Worm (Caenorhabditis elegans): ENCODE data around the gene chca-1.
"Not testable (repeated sequence)": the region's sequence is repeated elsewhere in the genome, so short reads cannot be mapped to it uniquely, and the experiment has no call there.

chca-1 gene

DNA sequence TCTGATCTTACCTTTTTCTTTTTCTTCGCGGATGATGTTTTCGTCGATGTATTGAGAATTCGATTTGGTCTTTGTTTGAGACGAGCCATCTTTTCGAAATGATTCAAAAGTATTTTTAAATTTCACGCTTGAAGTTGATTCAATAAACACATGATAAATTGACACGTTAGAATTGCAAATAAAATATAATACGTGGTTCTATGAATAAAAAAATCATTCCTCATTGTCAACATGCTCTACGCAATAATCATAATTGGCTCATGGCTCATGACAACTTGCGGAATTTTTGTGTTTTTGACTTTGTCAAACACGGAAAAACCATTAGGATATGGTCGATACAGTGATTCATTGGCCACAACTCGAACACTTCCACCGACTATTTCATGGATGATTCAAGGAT is 32.2 kb downstream of the chca-1 start, which contains the start of the genes htas-1 and ZK1251.3:
htas-1 (minus strand) TSS at position 101 of the 400 bp plus-strand sequence.
ZK1251.3 (plus strand) TSS at position 226 of the 400 bp plus-strand sequence.
- TF ChIP-seq D1046.2 (GFP tag; IDR thresholded peaks at IDR 0.05) = no peak
- TF ChIP-seq F44E2.7 (GFP tag; IDR thresholded peaks at IDR 0.05) = no peak
- TF ChIP-seq mdt-29 (GFP tag; IDR thresholded peaks at IDR 0.05) = no peak
- TF ChIP-seq nhr-28 (tag; optimal IDR thresholded peaks at IDR 0.05) = no peak
- no peak for TF ChIP-seq nhr-41 (GFP tag; IDR thresholded peaks at IDR 0.05)
- no peak for TF ChIP-seq spr-3 (GFP tag; optimal IDR thresholded peaks at IDR 0.05)
- no peak for TF ChIP-seq ZK546.5 (tag; optimal IDR thresholded peaks at IDR 0.05)
- no peak for TF ChIP-seq hlh-30 (tag; optimal IDR thresholded peaks at IDR 0.05; ENCODE audit: insufficient read depth)
- no peak for TF ChIP-seq nhr-76 (tag; optimal IDR thresholded peaks at IDR 0.05)
- TF ChIP-seq F26F4.8 (GFP tag; conservative IDR thresholded peaks at IDR 0.05) = no peak
- no peak for TF ChIP-seq spr-1 (tag; optimal IDR thresholded peaks at IDR 0.05)
- TF ChIP-seq lim-7 (GFP tag; IDR thresholded peaks at IDR 0.05) = no peak
- no peak for TF ChIP-seq nhr-11 (tag; optimal IDR thresholded peaks at IDR 0.05)
- no peak for TF ChIP-seq zip-2 (tag; optimal IDR thresholded peaks at IDR 0.05)
- TF ChIP-seq daf-8 (GFP tag; IDR thresholded peaks at IDR 0.05) = no peak
- TF ChIP-seq lin-38 (GFP tag; IDR thresholded peaks at IDR 0.05) = no peak
- TF ChIP-seq ceh-20 (GFP tag; IDR thresholded peaks at IDR 0.05) = no peak
- no peak for TF ChIP-seq Y75B8A.6 (GFP tag; IDR thresholded peaks at IDR 0.05)
- no peak for TF ChIP-seq lin-13 (GFP tag; optimal IDR thresholded peaks at IDR 0.05)

DNA sequence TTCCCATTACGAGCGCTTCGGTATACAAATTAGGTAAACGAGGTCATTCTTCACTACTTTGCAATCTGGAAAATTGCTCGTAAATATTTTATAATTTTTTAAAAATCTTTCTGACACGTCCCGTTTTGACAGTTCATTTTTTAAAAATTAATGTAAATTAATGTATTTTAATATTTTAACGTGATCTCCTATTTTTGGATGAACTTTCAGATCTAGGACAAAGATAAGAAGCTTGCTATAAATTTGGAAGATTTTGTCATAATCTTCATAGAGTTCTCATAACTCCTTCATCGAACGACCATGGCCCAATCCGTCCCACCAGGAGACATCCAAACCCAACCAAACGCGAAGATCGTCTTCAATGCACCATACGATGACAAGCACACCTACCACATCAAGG is 37.5 kb downstream of the chca-1 start, which contains the start of gene msp-76:
msp-76 (plus strand) TSS at position 301 of the 400 bp plus-strand sequence.
- TF ChIP-seq lin-38 (GFP tag; IDR thresholded peaks at IDR 0.05); lin-39 (tag; optimal IDR thresholded peaks at IDR 0.05); lin-29 (GFP tag; IDR thresholded peaks at IDR 0.05): not testable (repeated sequence)

ce11 chrIV:9690644-9691043 is 39.5 kb downstream of the chca-1 start, which contains the start of gene sdz-36:
Gene sdz-36, plus strand, starts transcription at chrIV:9690944.
- no peak for TF ChIP-seq F49E8.2 (tag; optimal IDR thresholded peaks at IDR 0.05; ENCODE audit: borderline replicate concordance)
- TF ChIP-seq lin-39 (tag; optimal IDR thresholded peaks at IDR 0.05) = no peak
- no peak for TF ChIP-seq skn-1 (tag; optimal IDR thresholded peaks at IDR 0.05)
- no peak for TF ChIP-seq daf-16 (GFP tag; optimal IDR thresholded peaks at IDR 0.05)
- TF ChIP-seq daf-16 (tag; optimal IDR thresholded peaks at IDR 0.05) = no peak
- no peak for TF ChIP-seq F44E2.7 (GFP tag; IDR thresholded peaks at IDR 0.05)
- TF ChIP-seq egl-27 (tag; optimal IDR thresholded peaks at IDR 0.05) = no peak
- no peak for TF ChIP-seq ZK337.2 (GFP tag; IDR thresholded peaks at IDR 0.05)
- TF ChIP-seq R02D3.7 (tag; optimal IDR thresholded peaks at IDR 0.05) = no peak
- no peak for TF ChIP-seq lsy-2 (tag; optimal IDR thresholded peaks at IDR 0.05)
- TF ChIP-seq Y5F2A.4 (GFP tag; optimal IDR thresholded peaks at IDR 0.05) = no peak
- no peak for TF ChIP-seq hlh-11 (tag; optimal IDR thresholded peaks at IDR 0.05)
- no peak for TF ChIP-seq tag-97 (GFP tag; IDR thresholded peaks at IDR 0.05)
- TF ChIP-seq F10B5.3 (tag; optimal IDR thresholded peaks at IDR 0.05) = no peak
- no peak for TF ChIP-seq daf-12 (tag; optimal IDR thresholded peaks at IDR 0.05)
- TF ChIP-seq ZK546.5 (tag; optimal IDR thresholded peaks at IDR 0.05) = no peak
- TF ChIP-seq spr-3 (GFP tag; optimal IDR thresholded peaks at IDR 0.05) = no peak
- no peak for TF ChIP-seq mxl-2 (GFP tag; conservative IDR thresholded peaks at IDR 0.05)
- no peak for TF ChIP-seq ces-1 (GFP tag; optimal IDR thresholded peaks at IDR 0.05)
- TF ChIP-seq snpc-1.2 (GFP tag; IDR thresholded peaks at IDR 0.05) = no peak
- no peak for TF ChIP-seq pqm-1 (tag; optimal IDR thresholded peaks at IDR 0.05)

DNA sequence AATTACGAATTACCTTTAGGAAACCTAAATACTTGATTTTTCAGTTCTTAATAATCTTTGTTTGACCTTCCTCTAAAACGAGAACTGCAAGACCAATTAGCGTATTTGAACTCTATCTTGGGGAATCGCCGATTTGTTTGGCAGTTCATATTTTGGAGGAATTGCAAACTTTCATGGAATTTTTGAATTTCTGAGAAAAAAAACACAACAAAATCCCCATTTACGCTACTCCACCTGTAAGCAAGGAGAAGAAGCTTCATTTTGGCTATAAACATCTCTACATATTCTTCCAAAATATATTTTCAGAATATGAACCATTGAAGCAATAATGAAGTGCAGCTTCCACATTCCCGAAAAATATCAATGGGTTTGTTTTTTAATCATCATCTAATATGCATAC is 41.7 kb downstream of the chca-1 start, which contains the start of gene twk-9:
twk-9 (plus strand) TSS at position 301 of the 400 bp plus-strand sequence.
- no peak for TF ChIP-seq ceh-62 (tag; optimal IDR thresholded peaks at IDR 0.05)
- TF ChIP-seq F49E8.2 (tag; optimal IDR thresholded peaks at IDR 0.05; ENCODE audit: borderline replicate concordance) = no peak
- TF ChIP-seq nhr-237 (tag; optimal IDR thresholded peaks at IDR 0.05) = no peak
- TF ChIP-seq Y75B8A.6 (GFP tag; IDR thresholded peaks at IDR 0.05) = no peak
- TF ChIP-seq ceh-28 (tag; optimal IDR thresholded peaks at IDR 0.05) = no peak
- no peak for TF ChIP-seq unc-62 (GFP tag; optimal IDR thresholded peaks at IDR 0.05 in 1 of 2)
- TF ChIP-seq unc-62 (tag; optimal IDR thresholded peaks at IDR 0.05) = no peak
- TF ChIP-seq mes-2 (tag; optimal IDR thresholded peaks at IDR 0.05; ENCODE audit: poor library complexity, severe bottlenecking) = no peak
- TF ChIP-seq hmg-1.1 (GFP tag; IDR thresholded peaks at IDR 0.05) = no peak
- no peak for TF ChIP-seq spr-3 (GFP tag; optimal IDR thresholded peaks at IDR 0.05)
- no peak for TF ChIP-seq tra-1 (GFP tag; IDR thresholded peaks at IDR 0.05)
- no peak for TF ChIP-seq ceh-32 (tag; optimal IDR thresholded peaks at IDR 0.05; ENCODE audit: poor library complexity)
- TF ChIP-seq daf-12 (tag; optimal IDR thresholded peaks at IDR 0.05) = no peak
- no peak for TF ChIP-seq nhr-41 (GFP tag; IDR thresholded peaks at IDR 0.05)
- TF ChIP-seq lin-15B (tag; optimal IDR thresholded peaks at IDR 0.05) = no peak
- TF ChIP-seq nhr-76 (tag; optimal IDR thresholded peaks at IDR 0.05) = no peak
